Fruit fly (Drosophila melanogaster) S2 (cell line): Measurements from ENCODE around the gene CG31465.

Experiments
- CG8478 ChIP-seq: fragments of >200 bp; optimal IDR thresholded peaks from 2 replicates; lab custom pipeline; 2018
- CTCF ChIP-seq, 2 experiments: fragments of >200 bp; optimal IDR thresholded peaks; 2 replicates each; lab custom pipeline; 2018

DNA sequence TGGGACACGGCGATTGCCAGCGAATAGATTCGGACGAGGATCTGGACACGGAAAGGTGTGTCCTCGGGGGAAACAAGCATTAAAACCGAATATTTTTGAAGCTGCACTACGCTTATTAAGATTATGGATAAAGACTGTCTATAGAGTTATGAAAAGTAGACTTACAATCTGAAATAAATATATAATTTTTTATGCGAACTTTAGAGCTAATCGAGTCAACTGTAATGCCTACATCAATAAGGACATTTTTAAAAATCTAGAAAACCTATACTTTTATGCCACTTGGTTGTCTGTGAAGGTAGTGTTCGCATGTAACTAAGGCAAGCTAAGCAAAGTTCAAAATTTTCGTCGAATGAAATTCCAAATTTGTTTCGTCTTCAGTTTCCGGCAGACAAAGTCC is 7.2 kb upstream of the CG31465 start, which contains the start of gene CG31178:
- TF ChIP-seq CG8478 (lab: Kevin White, UChicago) (no peak), CTCF (optimal IDR thresholded peaks at IDR 0.05; lab: Kevin White, UChicago) (no peak)
